Fruit fly (Drosophila melanogaster) whole organism, embryonic: ENCODE results near the gene CG8097.
A peak's percentile ranks its signal among the peaks of the same experiment; 100 is the strongest.

Source experiments
- ATbp ChIP-seq: fragments of 200-800 bp; sonication (Bioruptor generic); optimal IDR thresholded peaks from 2 replicates; lab custom pipeline; 2017; ENCODE audit warnings: missing biosample characterization, mild to moderate bottlenecking, missing genetic modification characterization, missing genetic modification reagents
- Abd-B ChIP-seq: fragments of 200-800 bp; sonication (Bioruptor generic); optimal IDR thresholded peaks from 2 replicates; lab custom pipeline; 2018; ENCODE audit warnings: missing biosample characterization, mild to moderate bottlenecking, missing genetic modification characterization, moderate library complexity
- CG10979 ChIP-seq: fragments of 200-800 bp; sonication (Bioruptor generic); optimal IDR thresholded peaks from 2 replicates; lab custom pipeline; 2018; ENCODE audit warnings: missing biosample characterization, mild to moderate bottlenecking, missing genetic modification characterization, moderate library complexity
- CG13296 ChIP-seq: fragments of 200-800 bp; sonication (Bioruptor generic); optimal IDR thresholded peaks from 3 replicates; lab custom pipeline; 2018; ENCODE audit warnings: missing biosample characterization, mild to moderate bottlenecking, missing genetic modification characterization
- CG15269 ChIP-seq: fragments of 200-800 bp; sonication (Bioruptor generic); optimal IDR thresholded peaks from 2 replicates; lab custom pipeline; 2018; ENCODE audit warnings: missing biosample characterization, mild to moderate bottlenecking, missing genetic modification characterization, moderate library complexity
- CG1792 ChIP-seq: fragments of 200-800 bp; sonication (Bioruptor generic); optimal IDR thresholded peaks from 2 replicates; lab custom pipeline; 2016; ENCODE audit warnings: missing biosample characterization, missing genetic modification characterization
- CG18262 ChIP-seq: fragments of 200-800 bp; optimal IDR thresholded peaks from 3 replicates; lab custom pipeline; 2019; ENCODE audit warnings: missing biosample characterization, mild to moderate bottlenecking, missing genetic modification characterization, moderate library complexity
- CG1832 ChIP-seq: fragments of 200-800 bp; sonication (Bioruptor generic); optimal IDR thresholded peaks from 2 replicates; lab custom pipeline; 2017; ENCODE audit warnings: missing biosample characterization, mild to moderate bottlenecking, missing genetic modification characterization, inconsistent platforms
- CG18476 ChIP-seq: fragments of 200-800 bp; sonication (Bioruptor generic); optimal IDR thresholded peaks from 2 replicates; lab custom pipeline; 2016; ENCODE audit warnings: missing biosample characterization, mild to moderate bottlenecking, missing genetic modification characterization
- CG2199 ChIP-seq: fragments of 200-800 bp; sonication (Bioruptor generic); IDR thresholded peaks from 3 replicates; pipeline ENCODE4 v1.3.6; 2022; ENCODE audit warnings: missing biosample characterization, missing genetic modification characterization
- CG34224 ChIP-seq: fragments of 200-800 bp; sonication (Bioruptor generic); IDR thresholded peaks from 3 replicates; pipeline ENCODE4 v1.3.6; 2022; ENCODE audit warnings: missing biosample characterization, missing genetic modification characterization; ENCODE audit not compliant: partially characterized antibody
- CG42726 ChIP-seq: fragments of 200-800 bp; sonication (Bioruptor generic); IDR thresholded peaks from 2 replicates; pipeline ENCODE4 v1.3.6; 2022; ENCODE audit warnings: missing biosample characterization, missing genetic modification characterization; ENCODE audit not compliant: partially characterized antibody
- CG4282 ChIP-seq: fragments of 200-800 bp; sonication (Bioruptor generic); optimal IDR thresholded peaks from 2 replicates; lab custom pipeline; 2016; ENCODE audit warnings: missing biosample characterization, missing genetic modification characterization
- CG5180 ChIP-seq: fragments of 200-800 bp; sonication (Bioruptor generic); optimal IDR thresholded peaks from 3 replicates; lab custom pipeline; 2017; ENCODE audit warnings: missing biosample characterization, missing genetic modification characterization, mild to moderate bottlenecking, moderate library complexity, missing genetic modification reagents
- CG5245 ChIP-seq: fragments of 200-800 bp; sonication (Bioruptor generic); optimal IDR thresholded peaks from 3 replicates; lab custom pipeline; 2016; ENCODE audit warnings: missing biosample characterization, missing genetic modification characterization
- CG7372 ChIP-seq: fragments of 200-800 bp; sonication (Bioruptor generic); IDR thresholded peaks from 2 replicates; pipeline ENCODE4 v1.3.6; 2022; ENCODE audit warnings: missing biosample characterization, missing genetic modification characterization
- CG8281 ChIP-seq: fragments of 200-800 bp; sonication (Bioruptor generic); optimal IDR thresholded peaks from 2 replicates; lab custom pipeline; 2018; ENCODE audit warnings: missing biosample characterization, mild to moderate bottlenecking, missing genetic modification characterization, moderate library complexity
- CG8290 ChIP-seq, 3 experiments: fragments of 200-800 bp; sonication (Bioruptor generic); optimal IDR thresholded peaks; 2 replicates each; lab custom pipeline; 2016 to 2019; ENCODE audit warnings: missing biosample characterization in 3 of 3, missing genetic modification characterization in 3 of 3, mild to moderate bottlenecking in 2 of 3, moderate library complexity in 1 of 3
- CG8924 ChIP-seq: fragments of 200-800 bp; optimal IDR thresholded peaks from 3 replicates; lab custom pipeline; 2019; ENCODE audit warnings: missing biosample characterization, mild to moderate bottlenecking, missing genetic modification characterization, moderate library complexity
- CG9797 ChIP-seq: fragments of 200-800 bp; sonication (Bioruptor generic); optimal IDR thresholded peaks from 3 replicates; lab custom pipeline; 2018; ENCODE audit warnings: missing biosample characterization, mild to moderate bottlenecking, missing genetic modification characterization
- Dp ChIP-seq: fragments of 200-800 bp; sonication (Bioruptor generic); optimal IDR thresholded peaks from 2 replicates; lab custom pipeline; 2018; ENCODE audit warnings: missing biosample characterization, mild to moderate bottlenecking, missing genetic modification characterization, moderate library complexity
- Hr3 ChIP-seq: fragments of 200-800 bp; sonication (Bioruptor generic); optimal IDR thresholded peaks from 3 replicates; lab custom pipeline; 2016; ENCODE audit warnings: missing biosample characterization, missing genetic modification characterization
- Lhr ChIP-seq: fragments of 200-800 bp; sonication (Bioruptor generic); optimal IDR thresholded peaks from 3 replicates; lab custom pipeline; 2017; ENCODE audit warnings: mild to moderate bottlenecking, missing biosample characterization, missing genetic modification reagents, missing genetic modification characterization
- MTF-1 ChIP-seq: fragments of 200-800 bp; sonication (Bioruptor generic); optimal IDR thresholded peaks from 2 replicates; lab custom pipeline; 2018; ENCODE audit warnings: missing biosample characterization, mild to moderate bottlenecking, missing genetic modification characterization, borderline replicate concordance
- Med ChIP-seq: fragments of 200-800 bp; sonication (Bioruptor generic); peaks from one replicate; lab custom pipeline; 2016; ENCODE audit warnings: missing biosample characterization, missing genetic modification characterization, mild to moderate bottlenecking, inconsistent platforms, moderate library complexity
- Myb ChIP-seq: fragments of 200-800 bp; sonication (Bioruptor generic); optimal IDR thresholded peaks from 2 replicates; lab custom pipeline; 2016; ENCODE audit warnings: missing biosample characterization, missing genetic modification characterization
- NK7.1 ChIP-seq: fragments of 200-800 bp; sonication (Bioruptor generic); optimal IDR thresholded peaks from 3 replicates; lab custom pipeline; 2016; ENCODE audit warnings: missing biosample characterization, missing genetic modification characterization
- NfI ChIP-seq: fragments of 200-800 bp; sonication (Bioruptor generic); optimal IDR thresholded peaks from 3 replicates; lab custom pipeline; 2018; ENCODE audit warnings: missing biosample characterization, mild to moderate bottlenecking, missing genetic modification characterization, moderate library complexity
- Vsx1 ChIP-seq: fragments of 200-800 bp; sonication (Bioruptor generic); optimal IDR thresholded peaks from 2 replicates; lab custom pipeline; 2017; ENCODE audit warnings: missing biosample characterization, mild to moderate bottlenecking, missing genetic modification characterization, missing genetic modification reagents
- ara ChIP-seq: fragments of 200-800 bp; sonication (Bioruptor generic); IDR thresholded peaks from 2 replicates; pipeline ENCODE4 v1.3.6; 2022; ENCODE audit warnings: missing biosample characterization, missing genetic modification characterization
- ato ChIP-seq: fragments of 200-800 bp; sonication (Bioruptor generic); IDR thresholded peaks from 2 replicates; pipeline ENCODE4 v1.3.6; 2022; ENCODE audit warnings: missing biosample characterization, missing genetic modification characterization; ENCODE audit not compliant: partially characterized antibody
- cas ChIP-seq: fragments of 200-800 bp; sonication (Bioruptor generic); IDR thresholded peaks from 2 replicates; pipeline ENCODE4 v1.3.6; 2022; ENCODE audit warnings: missing biosample characterization, missing genetic modification characterization
- chn ChIP-seq: fragments of 200-800 bp; sonication (Bioruptor generic); optimal IDR thresholded peaks from 2 replicates; lab custom pipeline; 2016; ENCODE audit warnings: missing biosample characterization, missing genetic modification characterization
- dimm ChIP-seq: fragments of 200-800 bp; sonication (Bioruptor generic); IDR thresholded peaks from 2 replicates; pipeline ENCODE4 v1.3.6; 2022; ENCODE audit warnings: missing biosample characterization, missing genetic modification characterization
- dmrt99B ChIP-seq: fragments of 200-800 bp; sonication (Bioruptor generic); optimal IDR thresholded peaks from 2 replicates; lab custom pipeline; 2018; ENCODE audit warnings: missing biosample characterization, mild to moderate bottlenecking, missing genetic modification characterization, moderate library complexity
- her ChIP-seq: fragments of 200-800 bp; sonication (Bioruptor generic); optimal IDR thresholded peaks from 2 replicates; lab custom pipeline; 2016; ENCODE audit warnings: missing biosample characterization, missing genetic modification characterization
- lmd ChIP-seq: fragments of 200-800 bp; sonication (Bioruptor generic); IDR thresholded peaks from 2 replicates; pipeline ENCODE4 v1.3.6; 2022; ENCODE audit warnings: missing biosample characterization, missing genetic modification characterization
- mam ChIP-seq: fragments of 200-800 bp; sonication (Bioruptor generic); optimal IDR thresholded peaks from 3 replicates; lab custom pipeline; 2016; ENCODE audit warnings: missing biosample characterization, missing genetic modification characterization
- mirr ChIP-seq: fragments of 200-800 bp; sonication (Bioruptor generic); optimal IDR thresholded peaks from 3 replicates; lab custom pipeline; 2018; ENCODE audit warnings: missing biosample characterization, mild to moderate bottlenecking, missing genetic modification characterization
- nau ChIP-seq: fragments of 200-800 bp; sonication (Bioruptor generic); optimal IDR thresholded peaks from 3 replicates; lab custom pipeline; 2017; ENCODE audit warnings: missing biosample characterization, mild to moderate bottlenecking, missing genetic modification characterization, missing genetic modification reagents
- p53 ChIP-seq: fragments of 200-800 bp; sonication (Bioruptor generic); optimal IDR thresholded peaks from 2 replicates; lab custom pipeline; 2016; ENCODE audit warnings: missing biosample characterization, missing genetic modification characterization
- pros ChIP-seq: fragments of 200-800 bp; sonication (Bioruptor generic); optimal IDR thresholded peaks from 3 replicates; lab custom pipeline; 2019; ENCODE audit warnings: missing biosample characterization, mild to moderate bottlenecking, missing genetic modification characterization, moderate library complexity
- pum ChIP-seq: fragments of 200-800 bp; sonication (Bioruptor generic); optimal IDR thresholded peaks from 2 replicates; lab custom pipeline; 2016; ENCODE audit warnings: missing biosample characterization, missing genetic modification characterization
- run ChIP-seq: fragments of 200-800 bp; sonication (Bioruptor generic); optimal IDR thresholded peaks from 3 replicates; lab custom pipeline; 2018; ENCODE audit warnings: missing biosample characterization, mild to moderate bottlenecking, missing genetic modification characterization
- sens ChIP-seq: fragments of 200-800 bp; sonication (Bioruptor generic); peaks from one replicate; lab custom pipeline; 2016; ENCODE audit warnings: missing biosample characterization, missing genetic modification characterization
- seq ChIP-seq: fragments of 200-800 bp; sonication (Bioruptor generic); IDR thresholded peaks from 2 replicates; pipeline ENCODE4 v1.3.6; 2022; ENCODE audit warnings: missing biosample characterization, missing genetic modification characterization
- sim ChIP-seq: fragments of 200-800 bp; sonication (Bioruptor generic); IDR thresholded peaks from 2 replicates; pipeline ENCODE4 v1.3.6; 2022; ENCODE audit warnings: missing biosample characterization, missing genetic modification characterization
- tap ChIP-seq: fragments of 200-800 bp; optimal IDR thresholded peaks from 3 replicates; lab custom pipeline; 2019; ENCODE audit warnings: missing biosample characterization, mild to moderate bottlenecking, missing genetic modification characterization, moderate library complexity
- vfl ChIP-seq: fragments of 200-800 bp; sonication (Bioruptor generic); optimal IDR thresholded peaks from 2 replicates; lab custom pipeline; 2016; ENCODE audit warnings: missing biosample characterization, missing genetic modification characterization
- vnd ChIP-seq: fragments of 200-800 bp; sonication (Bioruptor generic); IDR thresholded peaks from 3 replicates; pipeline ENCODE4 v1.3.6; 2022; ENCODE audit warnings: missing biosample characterization, missing genetic modification characterization; ENCODE audit not compliant: partially characterized antibody
- vvl ChIP-seq: fragments of 200-800 bp; sonication (Bioruptor generic); IDR thresholded peaks from 2 replicates; pipeline ENCODE4 v1.3.6; 2022; ENCODE audit warnings: missing biosample characterization, missing genetic modification characterization

CG8097 gene

DNA sequence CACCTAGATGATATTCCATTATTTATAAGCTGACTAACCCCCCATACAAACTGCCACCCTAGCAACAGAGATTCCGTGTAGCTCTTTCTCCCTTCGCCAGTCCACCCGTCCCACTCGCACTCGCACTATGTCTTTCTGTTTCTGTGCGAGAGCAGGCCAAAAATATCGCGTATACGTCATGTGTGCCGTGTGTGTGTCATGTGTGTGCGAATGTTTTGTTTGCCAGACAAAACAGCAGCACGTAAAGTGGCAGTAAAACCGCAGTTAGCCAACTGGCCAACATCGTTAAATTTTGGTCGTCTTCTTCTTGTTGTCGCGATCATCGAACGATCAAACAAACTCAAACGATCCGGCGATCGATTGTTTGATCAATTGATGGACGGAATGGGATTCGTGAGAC is 48.5 kb downstream of the CG8097 start:
- TF ChIP-seq CG18476 (GFP tag; lab: Kevin White, UChicago) (no peak), p53 (GFP tag; lab: Kevin White, UChicago) (no peak), ara (GFP tag; lab: Robert Waterston, UW) (no peak), NfI (GFP tag; lab: Kevin White, UChicago) (no peak), dmrt99B (tag; lab: Kevin White, UChicago) (no peak), CG7372 (GFP tag; lab: Robert Waterston, UW) (peak; percentile 69), CG8290 (GFP tag; optimal IDR thresholded peaks at IDR 0.05; lab: Kevin White, UChicago) (no peak), CG8290 (tag; optimal IDR thresholded peaks at IDR 0.05; lab: Kevin White, UChicago) (peak in 1 of 2 experiments; percentile 19), her (GFP tag; lab: Kevin White, UChicago) (no peak), CG13296 (GFP tag; lab: Kevin White, UChicago) (no peak), cas (GFP tag; lab: Robert Waterston, UW) (no peak), Abd-B (peak; percentile 6), NK7.1 (GFP tag; lab: Kevin White, UChicago) (no peak), pros (GFP tag; lab: Kevin White, UChicago) (no peak), CG8281 (peak; percentile 53), vnd (GFP tag; lab: Robert Waterston, UW) (no peak), CG10979 (tag; lab: Kevin White, UChicago) (no peak), seq (GFP tag; lab: Robert Waterston, UW) (no peak), Lhr (no peak), CG1792 (GFP tag; lab: Kevin White, UChicago) (no peak), sens (GFP tag; lab: Kevin White, UChicago) (no peak), nau (GFP tag; lab: Kevin White, UChicago) (no peak), CG2199 (GFP tag; lab: Robert Waterston, UW) (no peak), vfl (GFP tag; lab: Kevin White, UChicago) (no peak), dimm (GFP tag; lab: Robert Waterston, UW) (no peak), CG5180 (GFP tag; lab: Kevin White, UChicago) (no peak), ato (GFP tag; lab: Robert Waterston, UW) (no peak), vvl (GFP tag; lab: Robert Waterston, UW) (no peak), lmd (no peak), mam (GFP tag; lab: Kevin White, UChicago) (no peak), CG4282 (GFP tag; lab: Kevin White, UChicago) (no peak), Dp (GFP tag; lab: Kevin White, UChicago) (no peak), Hr3 (GFP tag; lab: Kevin White, UChicago) (no peak), MTF-1 (GFP tag; lab: Kevin White, UChicago) (no peak), Vsx1 (no peak), CG42726 (GFP tag; lab: Robert Waterston, UW) (no peak), Med (peak; percentile 66), ATbp (GFP tag; lab: Kevin White, UChicago) (no peak), pum (no peak), chn (no peak), mirr (GFP tag; lab: Kevin White, UChicago) (no peak), CG5245 (GFP tag; lab: Kevin White, UChicago) (no peak), CG34224 (GFP tag; lab: Robert Waterston, UW) (no peak), CG9797 (GFP tag; lab: Kevin White, UChicago) (no peak), sim (GFP tag; lab: Robert Waterston, UW) (no peak), CG18262 (no peak), Myb (GFP tag; lab: Kevin White, UChicago) (no peak), CG1832 (peak; percentile 38), tap (tag; lab: Kevin White, UChicago) (no peak), CG8924 (tag; lab: Kevin White, UChicago) (no peak), CG15269 (tag; lab: Kevin White, UChicago) (peak; percentile 13), run (tag; lab: Kevin White, UChicago) (no peak)
